Fruit fly (Drosophila melanogaster) whole organism, prepupa: ENCODE measurements around the gene CG11698.

Experiments
- Blimp-1 ChIP-seq: fragments of 200-800 bp; sonication (Bioruptor generic); optimal IDR thresholded peaks from 3 replicates; lab custom pipeline; 2017; ENCODE audit warnings: missing biosample characterization, missing genetic modification characterization, mild to moderate bottlenecking, moderate library complexity, missing genetic modification reagents
- CG6808 ChIP-seq: fragments of 200-800 bp; sonication (Bioruptor generic); optimal IDR thresholded peaks from 3 replicates; lab custom pipeline; 2017; ENCODE audit warnings: missing biosample characterization, missing genetic modification characterization, mild to moderate bottlenecking, moderate library complexity, missing genetic modification reagents
- OdsH ChIP-seq: fragments of 200-800 bp; sonication (Bioruptor generic); optimal IDR thresholded peaks from 3 replicates; lab custom pipeline; 2016; ENCODE audit warnings: missing biosample characterization, missing genetic modification characterization
- esn ChIP-seq: fragments of 200-800 bp; sonication (Bioruptor generic); optimal IDR thresholded peaks from 2 replicates; lab custom pipeline; 2016; ENCODE audit warnings: missing biosample characterization, mild to moderate bottlenecking, missing genetic modification characterization, moderate library complexity
- lz ChIP-seq: fragments of 200-800 bp; sonication (Bioruptor generic); optimal IDR thresholded peaks from 3 replicates; lab custom pipeline; 2016; ENCODE audit warnings: missing biosample characterization, missing genetic modification characterization
- pdm3 ChIP-seq: fragments of 200-800 bp; sonication (Bioruptor generic); optimal IDR thresholded peaks from 3 replicates; lab custom pipeline; 2016; ENCODE audit warnings: missing biosample characterization, missing genetic modification characterization
- salr ChIP-seq, 2 experiments: fragments of 200-800 bp; sonication (Bioruptor generic); optimal IDR thresholded peaks; 3 replicates each; lab custom pipeline; 2016 to 2018; ENCODE audit warnings: missing biosample characterization in 2 of 2, missing genetic modification characterization in 2 of 2, mild to moderate bottlenecking in 1 of 2
- topi ChIP-seq: fragments of 200-800 bp; sonication (Bioruptor generic); optimal IDR thresholded peaks from 3 replicates; lab custom pipeline; 2016; ENCODE audit warnings: missing biosample characterization, missing genetic modification characterization

- no peak for TF ChIP-seq esn
- TF ChIP-seq lz (GFP tag; lab: Kevin White, UChicago) = no peak
- no peak for TF ChIP-seq OdsH (GFP tag; lab: Kevin White, UChicago)
- TF ChIP-seq Blimp-1 (GFP tag; lab: Kevin White, UChicago) = no peak
- TF ChIP-seq CG6808 = no peak
- no peak for TF ChIP-seq salr (GFP tag; optimal IDR thresholded peaks at IDR 0.05; lab: Kevin White, UChicago)
- no peak for TF ChIP-seq pdm3 (GFP tag; lab: Kevin White, UChicago)
- no peak for TF ChIP-seq topi
Measured at dm6 chr3R:8324016-8324415, 12.0 kb downstream of the CG11698 start, which contains the start of gene CG7443.
